Fruit fly (Drosophila melanogaster) whole organism, wandering third instar larva: ENCODE data around the gene yellow-b.

ENCODE experiments used
- Abd-B ChIP-seq: fragments of >200 bp; optimal IDR thresholded peaks from 2 replicates; lab custom pipeline; 2017; ENCODE audit warnings: missing biosample characterization, missing genetic modification characterization
- CG32264 ChIP-seq: fragments of 200-800 bp; sonication (Bioruptor generic); optimal IDR thresholded peaks from 2 replicates; lab custom pipeline; 2016; ENCODE audit warnings: missing biosample characterization, missing genetic modification characterization
- CG9705 ChIP-seq: fragments of 200-800 bp; sonication (Bioruptor generic); optimal IDR thresholded peaks from 2 replicates; lab custom pipeline; 2018; ENCODE audit warnings: missing biosample characterization, mild to moderate bottlenecking, missing genetic modification characterization
- CrebA ChIP-seq: fragments of 200-800 bp; sonication (Bioruptor generic); optimal IDR thresholded peaks from 2 replicates; lab custom pipeline; 2016; ENCODE audit warnings: missing biosample characterization, mild to moderate bottlenecking, missing genetic modification characterization, borderline replicate concordance
- Dfd ChIP-seq: fragments of >200 bp; optimal IDR thresholded peaks from 2 replicates; lab custom pipeline; 2017; ENCODE audit warnings: missing biosample characterization, missing genetic modification characterization
- Dif ChIP-seq: fragments of 200-275, 200-300 bp; sonication (Bioruptor generic); optimal IDR thresholded peaks from 2 replicates; lab custom pipeline; 2018; ENCODE audit warnings: missing biosample characterization, missing genetic modification characterization; ENCODE audit not compliant: partially characterized antibody
- GATAd ChIP-seq: sonication (Bioruptor generic); optimal IDR thresholded peaks from 2 replicates; lab custom pipeline; 2016; ENCODE audit warnings: missing biosample characterization, missing genetic modification characterization
- HLH106 ChIP-seq: fragments of 200-800 bp; optimal IDR thresholded peaks from 3 replicates; lab custom pipeline; 2019; ENCODE audit warnings: missing biosample characterization, mild to moderate bottlenecking, missing genetic modification characterization, moderate library complexity
- Hnf4 ChIP-seq: fragments of 200-800 bp; sonication (Bioruptor generic); optimal IDR thresholded peaks from 2 replicates; lab custom pipeline; 2016; ENCODE audit warnings: missing biosample characterization, mild to moderate bottlenecking, missing genetic modification characterization
- Hr78 ChIP-seq: fragments of >200 bp; optimal IDR thresholded peaks from 2 replicates; lab custom pipeline; 2017; ENCODE audit warnings: missing biosample characterization, missing genetic modification characterization
- Hr83 ChIP-seq: fragments of 200-300 bp; sonication (Bioruptor generic); optimal IDR thresholded peaks from 2 replicates; lab custom pipeline; 2016; ENCODE audit warnings: missing biosample characterization, mild to moderate bottlenecking, missing genetic modification characterization, moderate library complexity; ENCODE audit not compliant: poor library complexity, severe bottlenecking
- Jra ChIP-seq: sonication (Bioruptor generic); optimal IDR thresholded peaks from 2 replicates; lab custom pipeline; 2016; ENCODE audit warnings: missing biosample characterization, missing genetic modification characterization
- Mio ChIP-seq: sonication (Bioruptor generic); optimal IDR thresholded peaks from 2 replicates; lab custom pipeline; 2016; ENCODE audit warnings: missing biosample characterization, missing genetic modification characterization
- Myc ChIP-seq: fragments of >200 bp; optimal IDR thresholded peaks from 2 replicates; lab custom pipeline; 2017
- N ChIP-seq: fragments of >200 bp; optimal IDR thresholded peaks from 2 replicates; lab custom pipeline; 2018; ENCODE audit warnings: missing biosample characterization, missing external identifiers, missing genetic modification characterization
- OdsH ChIP-seq: fragments of 200-800 bp; sonication (Bioruptor generic); optimal IDR thresholded peaks from 2 replicates; lab custom pipeline; 2016; ENCODE audit warnings: missing biosample characterization, mild to moderate bottlenecking, missing genetic modification characterization
- Rel ChIP-seq, 2 experiments: fragments of 200-800 bp; sonication (Bioruptor generic) in 1 of 2; optimal IDR thresholded peaks; 2 replicates in 1 of 2; 3 replicates in 1 of 2; lab custom pipeline; 2016 to 2019; ENCODE audit warnings: mild to moderate bottlenecking in 2 of 2, missing biosample characterization in 2 of 2, missing genetic modification characterization in 2 of 2, moderate library complexity in 1 of 2
- Sp1 ChIP-seq: fragments of 200-800 bp; sonication (Bioruptor generic); optimal IDR thresholded peaks from 3 replicates; lab custom pipeline; 2019; ENCODE audit warnings: missing biosample characterization, mild to moderate bottlenecking, missing genetic modification characterization, moderate library complexity
- Vsx2 ChIP-seq: fragments of 200-300, 225-300 bp; sonication (Bioruptor generic); optimal IDR thresholded peaks from 2 replicates; lab custom pipeline; 2018; ENCODE audit warnings: missing biosample characterization, missing genetic modification characterization; ENCODE audit not compliant: partially characterized antibody
- br ChIP-seq: fragments of 200-800 bp; sonication (Bioruptor generic); optimal IDR thresholded peaks from 2 replicates; lab custom pipeline; 2016; ENCODE audit warnings: missing biosample characterization, missing genetic modification characterization
- brk ChIP-seq: fragments of 200-800 bp; sonication (Bioruptor generic); optimal IDR thresholded peaks from 2 replicates; lab custom pipeline; 2016; ENCODE audit warnings: missing biosample characterization, mild to moderate bottlenecking, missing genetic modification characterization
- dl ChIP-seq, 2 experiments: fragments of 175-275, 200-275 bp in 1 of 2; fragments of 200-275 bp in 1 of 2; sonication (Bioruptor generic); optimal IDR thresholded peaks; lab custom pipeline; 2018; ENCODE audit warnings: mild to moderate bottlenecking in 2 of 2, missing biosample characterization in 2 of 2, missing genetic modification characterization in 2 of 2, moderate library complexity in 2 of 2; ENCODE audit not compliant: partially characterized antibody in 2 of 2, insufficient read depth in 1 of 2
- dmrt93B ChIP-seq: fragments of 200-800 bp; sonication (Bioruptor generic); optimal IDR thresholded peaks from 2 replicates; lab custom pipeline; 2018; ENCODE audit warnings: missing biosample characterization, mild to moderate bottlenecking, missing genetic modification characterization
- dsf ChIP-seq: sonication (Bioruptor generic); optimal IDR thresholded peaks from 2 replicates; lab custom pipeline; 2016; ENCODE audit warnings: missing biosample characterization, missing genetic modification characterization, borderline replicate concordance
- ey ChIP-seq: fragments of 200-800 bp; sonication (Bioruptor generic); optimal IDR thresholded peaks from 2 replicates; lab custom pipeline; 2016; ENCODE audit warnings: missing biosample characterization, missing genetic modification characterization
- foxo ChIP-seq, 2 experiments: fragments of 200-800 bp; sonication (Bioruptor generic); optimal IDR thresholded peaks; 2 replicates in 1 of 2; 3 replicates in 1 of 2; lab custom pipeline; 2016 to 2017; ENCODE audit warnings: missing biosample characterization in 2 of 2, missing genetic modification characterization in 2 of 2
- fru ChIP-seq: fragments of 200-800 bp; sonication (Bioruptor generic); optimal IDR thresholded peaks from 3 replicates; lab custom pipeline; 2016; ENCODE audit warnings: missing biosample characterization, mild to moderate bottlenecking, missing genetic modification characterization
- h ChIP-seq: fragments of 200-800 bp; sonication (Bioruptor generic); optimal IDR thresholded peaks from 3 replicates; lab custom pipeline; 2016; ENCODE audit warnings: missing biosample characterization, mild to moderate bottlenecking, missing genetic modification characterization
- jim ChIP-seq: fragments of 175-275, 200-325 bp; sonication (Bioruptor generic); optimal IDR thresholded peaks from 2 replicates; lab custom pipeline; 2016; ENCODE audit warnings: missing biosample characterization, mild to moderate bottlenecking, missing genetic modification characterization
- lola ChIP-seq: fragments of >200 bp; optimal IDR thresholded peaks from 2 replicates; lab custom pipeline; 2017; ENCODE audit warnings: missing biosample characterization, missing genetic modification characterization
- pan ChIP-seq: fragments of >200 bp; optimal IDR thresholded peaks from 2 replicates; lab custom pipeline; 2017
- psq ChIP-seq: fragments of 200-800 bp; sonication (Bioruptor generic); optimal IDR thresholded peaks from 3 replicates; lab custom pipeline; 2017; ENCODE audit warnings: missing biosample characterization, mild to moderate bottlenecking, missing genetic modification characterization, moderate library complexity
- rgr ChIP-seq: fragments of 200-800 bp; sonication (Bioruptor generic); optimal IDR thresholded peaks from 3 replicates; lab custom pipeline; 2016; ENCODE audit warnings: missing biosample characterization, mild to moderate bottlenecking, missing genetic modification characterization
- sage ChIP-seq: fragments of 200-800 bp; sonication (Bioruptor generic); optimal IDR thresholded peaks from 2 replicates; lab custom pipeline; 2016; ENCODE audit warnings: missing biosample characterization, mild to moderate bottlenecking, missing genetic modification characterization
- sv ChIP-seq: fragments of 200-800 bp; sonication (Bioruptor generic); optimal IDR thresholded peaks from 3 replicates; lab custom pipeline; 2016; ENCODE audit warnings: missing biosample characterization, missing genetic modification characterization
- tai ChIP-seq: sonication (Bioruptor generic); optimal IDR thresholded peaks from 2 replicates; lab custom pipeline; 2016; ENCODE audit warnings: missing biosample characterization, missing genetic modification characterization
- usp ChIP-seq: fragments of >200 bp; optimal IDR thresholded peaks from 2 replicates; lab custom pipeline; 2017; ENCODE audit warnings: missing biosample characterization, missing genetic modification characterization
- woc ChIP-seq: sonication (Bioruptor generic); optimal IDR thresholded peaks from 2 replicates; lab custom pipeline; 2016; ENCODE audit warnings: missing biosample characterization, mild to moderate bottlenecking, missing genetic modification characterization

The yellow-b gene

dm6 chr2L:16720707-16721700 lies 33.1 kb upstream of the yellow-b start:
- peak; percentile 93 for TF ChIP-seq sv (GFP tag; lab: Kevin White, UChicago)
- TF ChIP-seq Hr83 = peak; percentile 25
- peak; percentile 97 for TF ChIP-seq Hnf4 (GFP tag; lab: Kevin White, UChicago)
- TF ChIP-seq Vsx2 = no peak
- no peak for TF ChIP-seq jim (GFP tag; lab: Kevin White, UChicago)
- peak; percentile 91 for TF ChIP-seq GATAd
- TF ChIP-seq Hr78 (GFP tag; lab: Kevin White, UChicago) = no peak
- TF ChIP-seq sage (GFP tag; lab: Kevin White, UChicago) = peak; percentile 94
- TF ChIP-seq ey (GFP tag; lab: Kevin White, UChicago) = peak; percentile 97
- TF ChIP-seq CrebA (GFP tag; lab: Kevin White, UChicago) = no peak
- peak; percentile 58 for TF ChIP-seq Dif (GFP tag; lab: Kevin White, UChicago)
- peak; percentile 96 for TF ChIP-seq Sp1 (GFP tag; lab: Kevin White, UChicago)
- TF ChIP-seq OdsH = peak; percentile 98
- no peak for TF ChIP-seq dl (GFP tag; optimal IDR thresholded peaks at IDR 0.05; lab: Kevin White, UChicago; ENCODE audit: insufficient read depth in 1 of 2, partially characterized antibody in 2 of 2)
- TF ChIP-seq N (GFP tag; lab: Kevin White, UChicago) = no peak
- TF ChIP-seq Mio (GFP tag; lab: Kevin White, UChicago) = peak; percentile 38
- TF ChIP-seq dmrt93B = peak; percentile 93
- TF ChIP-seq fru (GFP tag; lab: Kevin White, UChicago) = peak; percentile 96
- TF ChIP-seq dsf (GFP tag; lab: Kevin White, UChicago) = peak; percentile 87
- peak; percentile 92 for TF ChIP-seq br (GFP tag; lab: Kevin White, UChicago)
- TF ChIP-seq pan (lab: Kevin White, UChicago) = no peak
- TF ChIP-seq HLH106 (tag; lab: Kevin White, UChicago) = peak; percentile 96
- TF ChIP-seq Jra (GFP tag; lab: Kevin White, UChicago) = peak; percentile 96
- peak; percentile 98 for TF ChIP-seq h (GFP tag; lab: Kevin White, UChicago)
- TF ChIP-seq tai (GFP tag; lab: Kevin White, UChicago) = peak; percentile 94
- no peak for TF ChIP-seq Myc
- TF ChIP-seq Dfd (GFP tag; lab: Kevin White, UChicago) = peak; percentile 64
- peak; percentile 98 for TF ChIP-seq rgr
- peak; percentile 85 for TF ChIP-seq Rel (GFP tag; optimal IDR thresholded peaks at IDR 0.05; lab: Kevin White, UChicago)
- TF ChIP-seq Rel (tag; optimal IDR thresholded peaks at IDR 0.05; lab: Kevin White, UChicago) = peak; percentile 93
- TF ChIP-seq CG9705 (GFP tag; lab: Kevin White, UChicago) = peak; percentile 63
- no peak for TF ChIP-seq lola (GFP tag; lab: Kevin White, UChicago)
- TF ChIP-seq woc (GFP tag; lab: Kevin White, UChicago) = peak; percentile 86
- peak; percentile 95 for TF ChIP-seq psq (GFP tag; lab: Kevin White, UChicago)
- TF ChIP-seq foxo (GFP tag; optimal IDR thresholded peaks at IDR 0.05; lab: Kevin White, UChicago) = peak; percentile 73 to 98
- TF ChIP-seq brk (GFP tag; lab: Kevin White, UChicago) = peak; percentile 97
- TF ChIP-seq usp (GFP tag; lab: Kevin White, UChicago) = no peak
- TF ChIP-seq CG32264 (GFP tag; lab: Kevin White, UChicago) = peak; percentile 87
- TF ChIP-seq Abd-B = no peak
- TF ChIP-seq, all 38 proteins: peak for 27

- no peak for TF ChIP-seq psq (GFP tag; lab: Kevin White, UChicago)
- TF ChIP-seq CrebA (GFP tag; lab: Kevin White, UChicago) = no peak
- TF ChIP-seq Jra (GFP tag; lab: Kevin White, UChicago) = no peak
- TF ChIP-seq CG32264 (GFP tag; lab: Kevin White, UChicago) = no peak
- TF ChIP-seq brk (GFP tag; lab: Kevin White, UChicago) = no peak
- TF ChIP-seq lola (GFP tag; lab: Kevin White, UChicago) = no peak
- TF ChIP-seq usp (GFP tag; lab: Kevin White, UChicago) = no peak
- TF ChIP-seq N (GFP tag; lab: Kevin White, UChicago) = no peak
- no peak for TF ChIP-seq dl (GFP tag; optimal IDR thresholded peaks at IDR 0.05; lab: Kevin White, UChicago; ENCODE audit: insufficient read depth in 1 of 2, partially characterized antibody in 2 of 2)
- TF ChIP-seq br (GFP tag; lab: Kevin White, UChicago) = no peak
- TF ChIP-seq Mio (GFP tag; lab: Kevin White, UChicago) = no peak
- no peak for TF ChIP-seq Hnf4 (GFP tag; lab: Kevin White, UChicago)
- no peak for TF ChIP-seq Rel (GFP tag; optimal IDR thresholded peaks at IDR 0.05; lab: Kevin White, UChicago)
- TF ChIP-seq Rel (tag; optimal IDR thresholded peaks at IDR 0.05; lab: Kevin White, UChicago) = no peak
- TF ChIP-seq HLH106 (tag; lab: Kevin White, UChicago) = no peak
- no peak for TF ChIP-seq dsf (GFP tag; lab: Kevin White, UChicago)
- TF ChIP-seq sv (GFP tag; lab: Kevin White, UChicago) = no peak
- no peak for TF ChIP-seq h (GFP tag; lab: Kevin White, UChicago)
- no peak for TF ChIP-seq foxo (GFP tag; optimal IDR thresholded peaks at IDR 0.05; lab: Kevin White, UChicago)
- no peak for TF ChIP-seq Myc
- TF ChIP-seq, all 38 proteins: peak for 0
These were observed 31.5 kb upstream of the yellow-b start for dm6 chr2L:16722596-16722995.
